Worm (Caenorhabditis elegans) whole organism, young adult: ENCODE results near the gene C06H2.2.

Source experiments
- C06A6.2 ChIP-seq: fragments of 200-800 bp; sonication (Bioruptor generic); conservative IDR thresholded peaks from 2 replicates; pipeline ENCODE4 v1.3.6; 2022; ENCODE audit warnings: missing genetic modification characterization, missing compliant biosample characterization
- F23B12.7 ChIP-seq: sonication (generic microtip); optimal IDR thresholded peaks from 2 replicates; lab custom pipeline; 2017; ENCODE audit warnings: missing genetic modification characterization, mild to moderate bottlenecking, missing compliant biosample characterization, antibody characterized with exemption, moderate library complexity; ENCODE audit not compliant: insufficient read depth
- F33H1.4 ChIP-seq: fragments of 200-800 bp; sonication (Bioruptor generic); IDR thresholded peaks from 2 replicates; pipeline ENCODE4 v1.3.6; 2022; ENCODE audit warnings: missing genetic modification reagents, missing genetic modification characterization, missing compliant biosample characterization
- F49E8.2 ChIP-seq: sonication (generic microtip); optimal IDR thresholded peaks from 3 replicates; lab custom pipeline; 2017; ENCODE audit warnings: missing genetic modification characterization, mild to moderate bottlenecking, missing compliant biosample characterization, antibody characterized with exemption, moderate library complexity; ENCODE audit not compliant: insufficient read depth
- F52B5.7 ChIP-seq: sonication (generic microtip); optimal IDR thresholded peaks from 2 replicates; lab custom pipeline; 2016; ENCODE audit warnings: mild to moderate bottlenecking, missing genetic modification characterization, missing compliant biosample characterization
- F55B11.4 ChIP-seq: sonication (generic microtip); optimal IDR thresholded peaks from 2 replicates; lab custom pipeline; 2016; ENCODE audit warnings: missing compliant biosample characterization, missing genetic modification characterization, borderline replicate concordance; ENCODE audit not compliant: insufficient read depth
- F57A8.1 ChIP-seq: fragments of 200-800 bp; sonication (Bioruptor generic); optimal IDR thresholded peaks from 2 replicates; lab custom pipeline; 2018; ENCODE audit warnings: mild to moderate bottlenecking, missing genetic modification characterization, moderate library complexity, missing compliant biosample characterization
- K11D2.4 ChIP-seq: fragments of 200-800 bp; sonication (Bioruptor generic); IDR thresholded peaks from 2 replicates; pipeline ENCODE4 v1.3.6; 2022; ENCODE audit warnings: missing genetic modification reagents, missing genetic modification characterization, missing compliant biosample characterization
- Y67H2A.10 ChIP-seq: fragments of 200-800 bp; sonication (Bioruptor generic); conservative IDR thresholded peaks from 2 replicates; pipeline ENCODE4 v1.3.6; 2022; ENCODE audit warnings: missing genetic modification reagents, missing genetic modification characterization, missing compliant biosample characterization
- Y79H2A.3 ChIP-seq: fragments of 200-800 bp; sonication (Bioruptor generic); conservative IDR thresholded peaks from 2 replicates; pipeline ENCODE4 v1.3.6; 2022; ENCODE audit warnings: missing genetic modification reagents, missing genetic modification characterization, missing compliant biosample characterization
- Y95B8A.8 ChIP-seq: fragments of 200-800 bp; sonication (Bioruptor generic); IDR thresholded peaks from 2 replicates; pipeline ENCODE4 v1.3.6; 2022; ENCODE audit warnings: missing genetic modification reagents, missing genetic modification characterization, missing compliant biosample characterization
- akir-1 ChIP-seq: fragments of 200-800 bp; sonication (Bioruptor generic); optimal IDR thresholded peaks from 2 replicates; lab custom pipeline; 2018; ENCODE audit warnings: mild to moderate bottlenecking, missing genetic modification characterization, moderate library complexity, missing compliant biosample characterization
- ama-1 ChIP-seq, 3 experiments: fragments of 150-350 bp in 1 of 3; sonication (generic microtip) in 2 of 3; optimal IDR thresholded peaks; 2 replicates each; lab custom pipeline; 2014 to 2018; ENCODE audit warnings: missing biosample characterization in 2 of 3, missing genetic modification characterization in 2 of 3, missing genetic modification reagents in 2 of 3
- atf-7 ChIP-seq: sonication (generic microtip); optimal IDR thresholded peaks from 2 replicates; lab custom pipeline; 2017; ENCODE audit warnings: mild to moderate bottlenecking, missing genetic modification characterization, missing compliant biosample characterization
- cebp-1 ChIP-seq, 2 experiments: fragments of 200-800 bp in 1 of 2; sonication (Bioruptor generic) in 1 of 2; sonication (generic microtip) in 1 of 2; IDR thresholded peaks in 1 of 2; optimal IDR thresholded peaks in 1 of 2; 2 replicates each; pipeline versions ENCODE4 v1.3.6 to Lab custom; 2017 to 2022; ENCODE audit warnings: missing compliant biosample characterization in 2 of 2, missing genetic modification characterization in 2 of 2, mild to moderate bottlenecking in 1 of 2, missing genetic modification reagents in 1 of 2, moderate library complexity in 1 of 2
- ceh-27 ChIP-seq: fragments of 200-800 bp; sonication (Bioruptor generic); optimal IDR thresholded peaks from 2 replicates; lab custom pipeline; 2018; ENCODE audit warnings: mild to moderate bottlenecking, missing genetic modification characterization, moderate library complexity, missing compliant biosample characterization
- ceh-40 ChIP-seq: fragments of 200-800 bp; sonication (Bioruptor generic); IDR thresholded peaks from 2 replicates; pipeline ENCODE4 v1.3.6; 2022; ENCODE audit warnings: missing genetic modification characterization, missing compliant biosample characterization
- die-1 ChIP-seq: sonication (generic microtip); optimal IDR thresholded peaks from 2 replicates; lab custom pipeline; 2016; ENCODE audit warnings: missing genotype, mild to moderate bottlenecking, missing genetic modification characterization, missing compliant biosample characterization
- dox-1 ChIP-seq: fragments of 200-800 bp; sonication (Bioruptor generic); IDR thresholded peaks from 2 replicates; pipeline ENCODE4 v1.3.6; 2022; ENCODE audit warnings: missing genetic modification reagents, missing genetic modification characterization, missing compliant biosample characterization
- egl-44 ChIP-seq: fragments of 200-800 bp; sonication (Bioruptor generic); IDR thresholded peaks from 2 replicates; pipeline ENCODE4 v1.3.6; 2022; ENCODE audit warnings: missing genetic modification reagents, missing genetic modification characterization, missing compliant biosample characterization
- ekl-4 ChIP-seq: fragments of 200-800 bp; sonication (Bioruptor generic); IDR thresholded peaks from 2 replicates; pipeline ENCODE4 v1.3.6; 2022; ENCODE audit warnings: missing genetic modification reagents, missing genetic modification characterization, missing compliant biosample characterization
- fkh-3 ChIP-seq: sonication (generic microtip); optimal IDR thresholded peaks from 2 replicates; lab custom pipeline; 2016; ENCODE audit warnings: mild to moderate bottlenecking, missing genetic modification characterization, missing compliant biosample characterization
- him-1 ChIP-seq: sonication (generic microtip); optimal IDR thresholded peaks from 2 replicates; lab custom pipeline; 2016; ENCODE audit warnings: missing genotype, missing genetic modification reagents, missing genetic modification characterization, missing compliant biosample characterization
- hlh-26 ChIP-seq: fragments of 200-800 bp; sonication (Bioruptor generic); conservative IDR thresholded peaks from 2 replicates; pipeline ENCODE4 v1.3.6; 2022; ENCODE audit warnings: missing genetic modification reagents, missing genetic modification characterization, missing compliant biosample characterization
- hmg-1.2 ChIP-seq: fragments of 200-800 bp; sonication (Bioruptor generic); IDR thresholded peaks from 2 replicates; pipeline ENCODE4 v1.3.6; 2022; ENCODE audit warnings: missing genetic modification reagents, missing genetic modification characterization, missing compliant biosample characterization
- hmg-20 ChIP-seq: fragments of 200-800 bp; sonication (Bioruptor generic); IDR thresholded peaks from 2 replicates; pipeline ENCODE4 v1.3.6; 2022; ENCODE audit warnings: missing genetic modification reagents, missing genetic modification characterization, missing compliant biosample characterization
- lag-1 ChIP-seq: fragments of 200-800 bp; sonication (Bioruptor generic); IDR thresholded peaks from 2 replicates; pipeline ENCODE4 v1.3.6; 2022; ENCODE audit warnings: missing genetic modification reagents, missing genetic modification characterization, missing compliant biosample characterization
- lin-26 ChIP-seq: fragments of 200-800 bp; sonication (Bioruptor generic); IDR thresholded peaks from 2 replicates; pipeline ENCODE4 v1.3.6; 2022; ENCODE audit warnings: missing genetic modification reagents, missing genetic modification characterization, missing compliant biosample characterization
- lin-40 ChIP-seq: sonication (generic microtip); optimal IDR thresholded peaks from 2 replicates; lab custom pipeline; 2016; ENCODE audit warnings: missing genetic modification characterization, mild to moderate bottlenecking, missing compliant biosample characterization, missing genotype, missing genetic modification reagents
- lin-54 ChIP-seq: fragments of 200-800 bp; sonication (Bioruptor generic); optimal IDR thresholded peaks from 2 replicates; lab custom pipeline; 2018; ENCODE audit warnings: mild to moderate bottlenecking, missing genetic modification characterization, missing compliant biosample characterization
- lsy-27 ChIP-seq: sonication (generic microtip); optimal IDR thresholded peaks from 2 replicates; lab custom pipeline; 2017; ENCODE audit warnings: missing genetic modification characterization, mild to moderate bottlenecking, missing compliant biosample characterization, antibody characterized with exemption, missing genotype, borderline replicate concordance; ENCODE audit not compliant: insufficient read depth
- mcd-1 ChIP-seq: fragments of 200-800 bp; sonication (Bioruptor generic); IDR thresholded peaks from 2 replicates; pipeline ENCODE4 v1.3.6; 2022; ENCODE audit warnings: missing genetic modification reagents, missing genetic modification characterization, missing compliant biosample characterization
- mel-28 ChIP-seq: sonication (generic microtip); optimal IDR thresholded peaks from 2 replicates; lab custom pipeline; 2016; ENCODE audit warnings: borderline replicate concordance, mild to moderate bottlenecking, missing genetic modification characterization, missing compliant biosample characterization
- nfyb-1 ChIP-seq: fragments of 200-800 bp; sonication (Bioruptor generic); IDR thresholded peaks from 2 replicates; pipeline ENCODE4 v1.3.6; 2022; ENCODE audit warnings: missing genetic modification reagents, missing genetic modification characterization, missing compliant biosample characterization
- nhr-179 ChIP-seq: sonication (generic microtip); optimal IDR thresholded peaks from 2 replicates; lab custom pipeline; 2016; ENCODE audit warnings: mild to moderate bottlenecking, missing genetic modification characterization, missing compliant biosample characterization
- nhr-80 ChIP-seq: sonication (generic microtip); optimal IDR thresholded peaks from 2 replicates; lab custom pipeline; 2016; ENCODE audit warnings: missing genetic modification characterization, missing compliant biosample characterization
- pbrm-1 ChIP-seq: fragments of 200-800 bp; sonication (Bioruptor generic); IDR thresholded peaks from 2 replicates; pipeline ENCODE4 v1.3.6; 2022; ENCODE audit warnings: missing genetic modification reagents, missing genetic modification characterization, missing compliant biosample characterization
- rcor-1 ChIP-seq: fragments of 200-800 bp; sonication (Bioruptor generic); IDR thresholded peaks from 2 replicates; pipeline ENCODE4 v1.3.6; 2022; ENCODE audit warnings: missing genetic modification reagents, missing genetic modification characterization, missing compliant biosample characterization
- somi-1 ChIP-seq: fragments of 200-800 bp; sonication (Bioruptor generic); optimal IDR thresholded peaks from 2 replicates; lab custom pipeline; 2018; ENCODE audit warnings: mild to moderate bottlenecking, missing genetic modification characterization, missing compliant biosample characterization
- unc-62 ChIP-seq: fragments of 150-350 bp; optimal IDR thresholded peaks from 2 replicates; lab custom pipeline; 2014; ENCODE audit warnings: missing biosample characterization, missing genetic modification reagents, missing genetic modification characterization
- zfh-2 ChIP-seq: fragments of 200-800 bp; sonication (Bioruptor generic); conservative IDR thresholded peaks from 2 replicates; pipeline ENCODE4 v1.3.6; 2022; ENCODE audit warnings: missing genetic modification reagents, missing genetic modification characterization, missing compliant biosample characterization
- ztf-22 ChIP-seq: fragments of 200-800 bp; sonication (Bioruptor generic); optimal IDR thresholded peaks from 2 replicates; lab custom pipeline; 2018; ENCODE audit warnings: mild to moderate bottlenecking, missing genetic modification characterization, moderate library complexity, missing compliant biosample characterization
- ztf-26 ChIP-seq: sonication (generic microtip); optimal IDR thresholded peaks from 2 replicates; lab custom pipeline; 2017; ENCODE audit warnings: missing genetic modification characterization, missing compliant biosample characterization
- ztf-28 ChIP-seq: fragments of 200-800 bp; sonication (Bioruptor generic); IDR thresholded peaks from 2 replicates; pipeline ENCODE4 v1.3.6; 2022; ENCODE audit warnings: missing genetic modification reagents, missing genetic modification characterization, missing compliant biosample characterization

C06H2.2 gene

ce11 chrV:11080345-11081102 is 44.5 kb upstream of the C06H2.2 start, which contains the start of gene act-1:
Gene act-1 (plus strand): TSS chrV:11081052.
- TF ChIP-seq mcd-1: peak; percentile 33; the same call in 1 of the 2 replicates
- no peak for TF ChIP-seq egl-44 (GFP tag; lab: Robert Waterston, UW)
- TF ChIP-seq ama-1 (optimal IDR thresholded peaks at IDR 0.05; lab: Kevin White, UChicago): no peak
- no peak for TF ChIP-seq ama-1 (GFP tag; optimal IDR thresholded peaks at IDR 0.05; lab: Kevin White, UChicago)
- TF ChIP-seq cebp-1 (GFP tag; IDR thresholded peaks at IDR 0.05; lab: Robert Waterston, UW): no peak
- peak; percentile 7 for TF ChIP-seq cebp-1 (tag; optimal IDR thresholded peaks at IDR 0.05; lab: Kevin White, UChicago)
- 0 out of 2 replicates have a peak, but pooled peaks have one; percentile 40 for TF ChIP-seq pbrm-1
- no peak for TF ChIP-seq rcor-1 (GFP tag; lab: Robert Waterston, UW)
- no peak for TF ChIP-seq somi-1 (GFP tag; lab: Kevin White, UChicago)
- TF ChIP-seq hmg-1.2: peak; percentile 23; the same call in 1 of the 2 replicates
- TF ChIP-seq ceh-27 (GFP tag; lab: Kevin White, UChicago): peak; percentile 4
- peak; percentile 83 for TF ChIP-seq zfh-2
- TF ChIP-seq nhr-80 (tag; lab: Kevin White, UChicago): peak; percentile 20
- TF ChIP-seq lsy-27: no peak

DNA sequence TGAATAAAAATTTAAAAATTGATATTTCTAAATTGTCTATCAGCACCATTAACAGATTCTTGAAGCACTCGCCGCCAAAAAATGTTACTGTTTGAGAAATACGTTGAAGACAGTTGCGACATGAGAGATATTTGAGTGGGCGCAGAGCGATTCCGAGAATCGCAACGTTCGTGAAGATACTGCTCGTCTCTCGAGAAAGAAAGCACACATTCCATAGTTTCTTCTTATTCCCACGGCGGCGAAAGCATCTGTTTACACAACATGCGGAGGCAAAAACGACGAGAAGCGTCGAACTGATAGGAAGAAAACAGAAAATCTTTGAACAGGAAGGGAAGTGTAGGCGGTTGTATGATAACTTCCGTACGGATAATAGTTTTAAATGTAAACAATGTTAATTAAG is 42.5 kb upstream of the C06H2.2 start:
- TF ChIP-seq ekl-4 (GFP tag; lab: Robert Waterston, UW) (no peak), K11D2.4 (GFP tag; lab: Robert Waterston, UW) (0 out of 2 replicates have a peak, but pooled peaks have one; percentile 15), F23B12.7 (tag; lab: Kevin White, UChicago) (no peak), ztf-26 (no peak), Y79H2A.3 (GFP tag; lab: Robert Waterston, UW) (no peak), atf-7 (tag; lab: Kevin White, UChicago) (no peak), him-1 (tag; lab: Kevin White, UChicago) (no peak), F49E8.2 (no peak), ceh-27 (GFP tag; lab: Kevin White, UChicago) (no peak), die-1 (no peak), hmg-20 (GFP tag; lab: Robert Waterston, UW) (no peak), lin-26 (no peak), C06A6.2 (GFP tag; lab: Robert Waterston, UW) (0 out of 2 replicates have a peak, but pooled peaks have one; percentile 44), F52B5.7 (tag; lab: Kevin White, UChicago) (peak; percentile 46), lag-1 (GFP tag; lab: Robert Waterston, UW) (no peak), akir-1 (GFP tag; lab: Kevin White, UChicago) (no peak), ztf-22 (no peak), F55B11.4 (tag; lab: Kevin White, UChicago) (no peak), mel-28 (tag; lab: Kevin White, UChicago) (no peak), Y67H2A.10 (no peak), zfh-2 (no peak), F33H1.4 (GFP tag; lab: Robert Waterston, UW) (no peak), ztf-28 (GFP tag; lab: Robert Waterston, UW) (no peak), nhr-179 (no peak), ceh-40 (GFP tag; lab: Robert Waterston, UW) (no peak), lin-40 (tag; lab: Kevin White, UChicago) (peak; percentile 6), fkh-3 (tag; lab: Kevin White, UChicago) (no peak), hlh-26 (GFP tag; lab: Robert Waterston, UW) (no peak), nfyb-1 (GFP tag; lab: Robert Waterston, UW) (peak; percentile 40; the same call in 1 of the 2 replicates), F57A8.1 (GFP tag; lab: Kevin White, UChicago) (no peak), dox-1 (no peak), somi-1 (GFP tag; lab: Kevin White, UChicago) (peak; percentile 42), Y95B8A.8 (GFP tag; lab: Robert Waterston, UW) (0 out of 2 replicates have a peak, but pooled peaks have one; percentile 9), lin-54 (GFP tag; lab: Kevin White, UChicago) (no peak), unc-62 (no peak)
